Fruit fly (Drosophila melanogaster): ENCODE data around the gene CG5708.

Gene CG5708

dm6 chr2L:10220501-10221386 lies 5.9 kb downstream of the CG5708 start, which contains the start of the genes Npc1a and Prosalpha6:
Gene Npc1a, minus strand, starts transcription at chr2L:10221216.
Gene Prosalpha6, plus strand, starts transcription at chr2L:10221351.
- TF ChIP-seq CG8388 (GFP tag; optimal IDR thresholded peaks at IDR 0.05) (no peak), CG17912 (GFP tag; optimal IDR thresholded peaks at IDR 0.05) (no peak), CG5953 (GFP tag; IDR thresholded peaks at IDR 0.05) (no peak), br (optimal IDR thresholded peaks at IDR 0.05) (no peak), CG10462 (GFP tag; optimal IDR thresholded peaks at IDR 0.05) (no peak), CG2202 (tag; optimal IDR thresholded peaks at IDR 0.05) (no peak), slou (GFP tag; optimal IDR thresholded peaks at IDR 0.05) (no peak), Mes4 (GFP tag; optimal IDR thresholded peaks at IDR 0.05) (no peak), CG10147 (GFP tag; optimal IDR thresholded peaks at IDR 0.05) (no peak), CG15479 (GFP tag; optimal IDR thresholded peaks at IDR 0.05) (no peak), ems (GFP tag; optimal IDR thresholded peaks at IDR 0.05) (no peak), CG13624 (GFP tag; optimal IDR thresholded peaks at IDR 0.05) (no peak), fd96Cb (tag; optimal IDR thresholded peaks at IDR 0.05) (peak; percentile 1), nmo (GFP tag; optimal IDR thresholded peaks at IDR 0.05) (peak; percentile 72), CG10267 (tag; optimal IDR thresholded peaks at IDR 0.05) (peak; percentile 20), CG8089 (GFP tag; optimal IDR thresholded peaks at IDR 0.05) (no peak), CG4404 (GFP tag; IDR thresholded peaks at IDR 0.05) (no peak), CG14441 (GFP tag; IDR thresholded peaks at IDR 0.05) (no peak), sisA (GFP tag; IDR thresholded peaks at IDR 0.05) (no peak), CG3281 (GFP tag; optimal IDR thresholded peaks at IDR 0.05) (no peak), dimm (GFP tag; IDR thresholded peaks at IDR 0.05) (no peak), Sox102F (GFP tag; optimal IDR thresholded peaks at IDR 0.05) (no peak), nerfin-1 (tag; optimal IDR thresholded peaks at IDR 0.05) (no peak), CG13775 (GFP tag; optimal IDR thresholded peaks at IDR 0.05) (peak; percentile 28), CG1832 (GFP tag; optimal IDR thresholded peaks at IDR 0.05) (no peak), slbo (GFP tag; IDR thresholded peaks at IDR 0.05) (no peak; the same call in 1 of the 2 replicates), HHEX (GFP tag; optimal IDR thresholded peaks at IDR 0.05) (no peak), CG15073 (GFP tag; optimal IDR thresholded peaks at IDR 0.05) (no peak), Hmr (GFP tag; optimal IDR thresholded peaks at IDR 0.05) (no peak), twi (tag; optimal IDR thresholded peaks at IDR 0.05) (no peak), CG2678 (tag; optimal IDR thresholded peaks at IDR 0.05) (no peak), Fer1 (GFP tag; optimal IDR thresholded peaks at IDR 0.05) (peak; percentile 5), jigr1 (GFP tag; IDR thresholded peaks at IDR 0.05) (no peak), dpn (GFP tag; optimal IDR thresholded peaks at IDR 0.05) (no peak), CG6854 (GFP tag; optimal IDR thresholded peaks at IDR 0.05) (no peak), CG17568 (GFP tag; optimal IDR thresholded peaks at IDR 0.05) (no peak), crol (GFP tag; IDR thresholded peaks at IDR 0.05) (no peak), Dref (GFP tag; IDR thresholded peaks at IDR 0.05) (peak; percentile 79), ftz-f1 (GFP tag; optimal IDR thresholded peaks at IDR 0.05) (no peak), otp (GFP tag; IDR thresholded peaks at IDR 0.05) (no peak), fd102C (GFP tag; optimal IDR thresholded peaks at IDR 0.05) (no peak), Hr78 (GFP tag; optimal IDR thresholded peaks at IDR 0.05) (no peak), Med (GFP tag) (peak; percentile 79), CG12391 (tag; optimal IDR thresholded peaks at IDR 0.05) (peak; percentile 55), CG3847 (GFP tag; IDR thresholded peaks at IDR 0.05) (no peak), Ptx1 (GFP tag; IDR thresholded peaks at IDR 0.05) (no peak), p53 (GFP tag; optimal IDR thresholded peaks at IDR 0.05) (no peak), CG9609 (GFP tag; optimal IDR thresholded peaks at IDR 0.05) (no peak), CG4820 (GFP tag; optimal IDR thresholded peaks at IDR 0.05) (peak; percentile 34), tx (GFP tag; optimal IDR thresholded peaks at IDR 0.05) (no peak)

Data from whole organism, embryonic.